Worm (Caenorhabditis elegans) whole organism, L3 larva: Measurements from ENCODE around the gene cal-7.

Experiments used
- egl-27 ChIP-seq: sonication (generic microtip); optimal IDR thresholded peaks from 4 replicates; lab custom pipeline; 2017; ENCODE audit warnings: missing biosample characterization, missing genetic modification reagents, missing genetic modification characterization
- nhr-237 ChIP-seq: fragments of 150-350 bp; optimal IDR thresholded peaks from 2 replicates; lab custom pipeline; 2014; ENCODE audit warnings: missing biosample characterization, missing genetic modification characterization
- nhr-67 ChIP-seq: fragments of 150-350 bp; optimal IDR thresholded peaks from 2 replicates; lab custom pipeline; 2014; ENCODE audit warnings: missing biosample characterization, missing genetic modification characterization
- unc-62 ChIP-seq: fragments of 150-350 bp; sonication (generic microtip); optimal IDR thresholded peaks from 4 replicates; lab custom pipeline; 2014; ENCODE audit warnings: missing biosample characterization, missing genetic modification reagents, missing genetic modification characterization

- no peak for TF ChIP-seq nhr-237 (tag; lab: Kevin White, UChicago)
- no peak for TF ChIP-seq nhr-67 (tag; lab: Kevin White, UChicago)
- no peak for TF ChIP-seq unc-62
- no peak for TF ChIP-seq egl-27 (tag; lab: Kevin White, UChicago)
Observed at ce11 chrV:9685559-9685958, 48.3 kb upstream of the cal-7 start, which contains the start of gene ZK287.4.
